Fruit fly (Drosophila melanogaster): Measurements from ENCODE around the gene CG9213.

DNA sequence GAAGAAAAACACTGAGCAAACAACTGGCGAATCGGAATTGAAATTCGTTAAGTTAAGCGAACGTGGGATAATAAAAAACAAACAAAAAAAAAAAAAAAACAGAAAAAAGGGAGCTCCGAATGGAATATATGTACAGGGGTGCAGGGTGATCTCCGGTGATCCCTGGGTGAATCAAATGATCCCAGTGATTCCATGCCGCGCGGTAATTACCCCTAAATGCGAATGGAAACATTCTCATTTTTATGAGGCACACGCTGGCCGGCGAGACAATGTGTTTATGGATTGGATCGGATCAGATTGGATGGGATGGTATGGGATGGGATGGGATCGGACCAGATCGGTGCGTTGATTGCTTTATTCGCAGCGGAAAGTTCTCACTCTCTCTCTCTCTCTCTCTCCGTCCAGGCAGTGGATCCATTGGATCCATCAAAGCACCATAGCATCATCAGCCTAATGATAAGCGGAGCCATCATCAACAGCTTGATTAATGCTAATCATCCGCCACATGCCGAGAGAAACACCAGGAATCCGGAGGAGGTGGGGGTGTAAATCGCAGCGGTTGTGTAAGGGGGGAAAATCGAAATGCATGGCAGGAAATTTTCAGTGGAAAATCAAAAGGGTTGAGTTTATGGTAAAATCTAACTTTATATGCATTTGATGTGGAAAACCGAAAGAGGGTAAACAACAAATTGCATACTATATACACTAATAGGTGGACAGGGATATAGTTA is 28.7 kb downstream of the CG9213 start:
- TF ChIP-seq Jra (GFP tag; optimal IDR thresholded peaks at IDR 0.05) (no peak), dmrt93B (GFP tag; optimal IDR thresholded peaks at IDR 0.05) (no peak), h (GFP tag; optimal IDR thresholded peaks at IDR 0.05) (no peak), ey (GFP tag; optimal IDR thresholded peaks at IDR 0.05) (no peak), psq (GFP tag; optimal IDR thresholded peaks at IDR 0.05) (peak; percentile 1), br (GFP tag; optimal IDR thresholded peaks at IDR 0.05) (no peak), Abd-B (GFP tag; optimal IDR thresholded peaks at IDR 0.05) (no peak), fru (GFP tag; optimal IDR thresholded peaks at IDR 0.05) (no peak)

Measured in whole organism, wandering third instar larva.